Fruit fly (Drosophila melanogaster) whole organism, embryonic: ENCODE data around the gene Irbp18.

Source experiments
- B-H2 ChIP-seq: fragments of 200-800 bp; sonication (Bioruptor generic); optimal IDR thresholded peaks from 2 replicates; lab custom pipeline; 2018; ENCODE audit warnings: missing biosample characterization, mild to moderate bottlenecking, missing genetic modification characterization
- Bdp1 ChIP-seq: fragments of 200-800 bp; sonication (Bioruptor generic); optimal IDR thresholded peaks from 3 replicates; lab custom pipeline; 2016; ENCODE audit warnings: missing biosample characterization, missing genetic modification characterization
- Bteb2 ChIP-seq: fragments of 200-800 bp; sonication (Bioruptor generic); optimal IDR thresholded peaks from 2 replicates; lab custom pipeline; 2016; ENCODE audit warnings: missing biosample characterization, missing genetic modification characterization
- CG10543 ChIP-seq: fragments of 200-800 bp; sonication (Bioruptor generic); optimal IDR thresholded peaks from 3 replicates; lab custom pipeline; 2017; ENCODE audit warnings: missing biosample characterization, mild to moderate bottlenecking, missing genetic modification characterization, moderate library complexity
- CG10565 ChIP-seq: fragments of 200-800 bp; sonication (Bioruptor generic); optimal IDR thresholded peaks from 3 replicates; lab custom pipeline; 2016; ENCODE audit warnings: missing biosample characterization, mild to moderate bottlenecking, missing genetic modification characterization
- CG12071 ChIP-seq: fragments of 200-800 bp; sonication (Bioruptor generic); optimal IDR thresholded peaks from 3 replicates; lab custom pipeline; 2018; ENCODE audit warnings: missing biosample characterization, mild to moderate bottlenecking, missing genetic modification characterization
- CG12104 ChIP-seq: fragments of 200-800 bp; sonication (Bioruptor generic); optimal IDR thresholded peaks from 3 replicates; lab custom pipeline; 2016; ENCODE audit warnings: missing biosample characterization, missing genetic modification characterization
- CG1529 ChIP-seq: fragments of 200-800 bp; sonication (Bioruptor generic); optimal IDR thresholded peaks from 3 replicates; lab custom pipeline; 2018; ENCODE audit warnings: missing biosample characterization, missing genetic modification characterization
- CG1602 ChIP-seq: fragments of 200-800 bp; sonication (Bioruptor generic); optimal IDR thresholded peaks from 3 replicates; lab custom pipeline; 2016; ENCODE audit warnings: missing biosample characterization, missing genetic modification characterization
- CG31388 ChIP-seq: fragments of 200-800 bp; sonication (Bioruptor generic); optimal IDR thresholded peaks from 2 replicates; lab custom pipeline; 2016; ENCODE audit warnings: missing biosample characterization, missing genetic modification characterization
- CG3281 ChIP-seq: fragments of 200-800 bp; sonication (Bioruptor generic); optimal IDR thresholded peaks from 3 replicates; lab custom pipeline; 2017; ENCODE audit warnings: missing biosample characterization, mild to moderate bottlenecking, missing genetic modification characterization
- CG3838 ChIP-seq: fragments of 200-800 bp; sonication (Bioruptor generic); optimal IDR thresholded peaks from 3 replicates; lab custom pipeline; 2016; ENCODE audit warnings: missing biosample characterization, missing genetic modification characterization
- CG4820 ChIP-seq: fragments of 200-800 bp; sonication (Bioruptor generic); optimal IDR thresholded peaks from 3 replicates; lab custom pipeline; 2016; ENCODE audit warnings: missing biosample characterization, missing genetic modification characterization
- CG6765 ChIP-seq: fragments of 200-800 bp; sonication (Bioruptor generic); optimal IDR thresholded peaks from 3 replicates; lab custom pipeline; 2017; ENCODE audit warnings: missing biosample characterization, mild to moderate bottlenecking, missing genetic modification characterization
- CG7271 ChIP-seq: fragments of 200-800 bp; sonication (Bioruptor generic); optimal IDR thresholded peaks from 2 replicates; lab custom pipeline; 2018; ENCODE audit warnings: missing biosample characterization, mild to moderate bottlenecking, missing genetic modification characterization, moderate library complexity
- CG7745 ChIP-seq: fragments of 200-800 bp; sonication (Bioruptor generic); optimal IDR thresholded peaks from 2 replicates; lab custom pipeline; 2018; ENCODE audit warnings: missing biosample characterization, mild to moderate bottlenecking, missing genetic modification characterization, moderate library complexity
- CG7786 ChIP-seq: fragments of 200-800 bp; sonication (Bioruptor generic); optimal IDR thresholded peaks from 2 replicates; lab custom pipeline; 2016; ENCODE audit warnings: missing biosample characterization, missing genetic modification characterization
- CG7928 ChIP-seq: fragments of 200-800 bp; sonication (Bioruptor generic); optimal IDR thresholded peaks from 2 replicates; lab custom pipeline; 2017; ENCODE audit warnings: missing biosample characterization, mild to moderate bottlenecking, missing genetic modification characterization
- CG9876 ChIP-seq: fragments of 200-800 bp; sonication (Bioruptor generic); optimal IDR thresholded peaks from 2 replicates; lab custom pipeline; 2016; ENCODE audit warnings: missing biosample characterization, missing genetic modification characterization
- CG9932 ChIP-seq: fragments of 200-800 bp; sonication (Bioruptor generic); IDR thresholded peaks from 2 replicates; pipeline ENCODE4 v1.3.6; 2022; ENCODE audit warnings: missing biosample characterization, missing genetic modification characterization
- D19B ChIP-seq: fragments of 200-800 bp; sonication (Bioruptor generic); optimal IDR thresholded peaks from 2 replicates; lab custom pipeline; 2017; ENCODE audit warnings: missing biosample characterization, mild to moderate bottlenecking, missing genetic modification characterization
- Doc3 ChIP-seq: fragments of 200-800 bp; sonication (Bioruptor generic); IDR thresholded peaks from 3 replicates; pipeline ENCODE4 v1.3.6; 2022; ENCODE audit warnings: missing biosample characterization, missing genetic modification characterization; ENCODE audit not compliant: partially characterized antibody
- Dp ChIP-seq: fragments of 200-800 bp; sonication (Bioruptor generic); optimal IDR thresholded peaks from 2 replicates; lab custom pipeline; 2018; ENCODE audit warnings: missing biosample characterization, mild to moderate bottlenecking, missing genetic modification characterization, moderate library complexity
- Elba2 ChIP-seq: fragments of 200-800 bp; sonication (Bioruptor generic); optimal IDR thresholded peaks from 3 replicates; lab custom pipeline; 2016; ENCODE audit warnings: missing biosample characterization, missing genetic modification characterization
- Ets65A ChIP-seq: fragments of 200-800 bp; sonication (Bioruptor generic); peaks from one replicate; lab custom pipeline; 2016; ENCODE audit warnings: missing biosample characterization, missing genetic modification characterization
- H15 ChIP-seq: fragments of 200-800 bp; sonication (Bioruptor generic); IDR thresholded peaks from 3 replicates; pipeline ENCODE4 v1.3.6; 2022; ENCODE audit warnings: missing biosample characterization, missing genetic modification characterization
- Hr51 ChIP-seq, 2 experiments: fragments of 200-800 bp; sonication (Bioruptor generic); optimal IDR thresholded peaks; 2 replicates in 1 of 2; 3 replicates in 1 of 2; lab custom pipeline; 2016 to 2018; ENCODE audit warnings: missing biosample characterization in 2 of 2, missing genetic modification characterization in 2 of 2, mild to moderate bottlenecking in 1 of 2, moderate library complexity in 1 of 2
- MESR4 ChIP-seq: fragments of 200-800 bp; sonication (Bioruptor generic); optimal IDR thresholded peaks from 2 replicates; lab custom pipeline; 2018; ENCODE audit warnings: missing biosample characterization, mild to moderate bottlenecking, missing genetic modification characterization, moderate library complexity
- NK7.1 ChIP-seq: fragments of 200-800 bp; sonication (Bioruptor generic); optimal IDR thresholded peaks from 3 replicates; lab custom pipeline; 2016; ENCODE audit warnings: missing biosample characterization, missing genetic modification characterization
- Neu2 ChIP-seq: fragments of 200-800 bp; sonication (Bioruptor generic); optimal IDR thresholded peaks from 3 replicates; lab custom pipeline; 2016; ENCODE audit warnings: missing biosample characterization, missing genetic modification characterization, borderline replicate concordance
- Nf-YB ChIP-seq: fragments of 200-800 bp; sonication (Bioruptor generic); optimal IDR thresholded peaks from 3 replicates; lab custom pipeline; 2019; ENCODE audit warnings: missing biosample characterization, mild to moderate bottlenecking, missing genetic modification characterization, moderate library complexity
- Scr ChIP-seq: fragments of 200-800 bp; sonication (Bioruptor generic); IDR thresholded peaks from 2 replicates; pipeline ENCODE4 v1.3.6; 2022; ENCODE audit warnings: missing biosample characterization, missing genetic modification characterization; ENCODE audit not compliant: partially characterized antibody
- Xbp1 ChIP-seq: fragments of 200-800 bp; sonication (Bioruptor generic); optimal IDR thresholded peaks from 3 replicates; lab custom pipeline; 2016; ENCODE audit warnings: missing biosample characterization, mild to moderate bottlenecking, missing genetic modification characterization
- Xrp1 ChIP-seq: fragments of 200-800 bp; sonication (Bioruptor generic); IDR thresholded peaks from 2 replicates; pipeline ENCODE4 v1.3.6; 2022; ENCODE audit warnings: missing biosample characterization, missing genetic modification characterization
- cad ChIP-seq: fragments of >200 bp; optimal IDR thresholded peaks from 2 replicates; lab custom pipeline; 2017; ENCODE audit warnings: missing biosample characterization, missing genetic modification characterization
- caup ChIP-seq: fragments of 200-800 bp; sonication (Bioruptor generic); optimal IDR thresholded peaks from 3 replicates; lab custom pipeline; 2017; ENCODE audit warnings: missing biosample characterization, mild to moderate bottlenecking, missing genetic modification characterization, moderate library complexity; ENCODE audit not compliant: severe bottlenecking
- crp ChIP-seq, 2 experiments: fragments of 200-800 bp; sonication (Bioruptor generic); optimal IDR thresholded peaks; 2 replicates in 1 of 2; 3 replicates in 1 of 2; lab custom pipeline; 2017; ENCODE audit warnings: missing biosample characterization in 2 of 2, missing genetic modification characterization in 2 of 2, mild to moderate bottlenecking in 1 of 2, moderate library complexity in 1 of 2
- fd64A ChIP-seq: fragments of 200-800 bp; sonication (Bioruptor generic); optimal IDR thresholded peaks from 3 replicates; lab custom pipeline; 2018; ENCODE audit warnings: missing biosample characterization, mild to moderate bottlenecking, missing genetic modification characterization
- fd96Cb ChIP-seq: fragments of 200-800 bp; sonication (Bioruptor generic); optimal IDR thresholded peaks from 2 replicates; lab custom pipeline; 2018; ENCODE audit warnings: missing biosample characterization, mild to moderate bottlenecking, missing genetic modification characterization, moderate library complexity
- gcm ChIP-seq: fragments of 200-800 bp; sonication (Bioruptor generic); optimal IDR thresholded peaks from 2 replicates; lab custom pipeline; 2019; ENCODE audit warnings: missing biosample characterization, mild to moderate bottlenecking, missing genetic modification characterization, moderate library complexity
- h ChIP-seq: fragments of >200 bp; optimal IDR thresholded peaks from 2 replicates; lab custom pipeline; 2017
- ham ChIP-seq: fragments of 200-800 bp; sonication (Bioruptor generic); IDR thresholded peaks from 2 replicates; pipeline ENCODE4 v1.3.6; 2022; ENCODE audit warnings: missing biosample characterization, missing genetic modification characterization
- insv ChIP-seq, 2 experiments: fragments of 200-800 bp; sonication (Bioruptor generic); optimal IDR thresholded peaks; 3 replicates each; lab custom pipeline; 2016 to 2018; ENCODE audit warnings: missing biosample characterization in 2 of 2, missing genetic modification characterization in 2 of 2
- lola ChIP-seq, 3 experiments: fragments of >200 bp in 2 of 3; fragments of 200-800 bp in 1 of 3; sonication (Bioruptor generic) in 1 of 3; optimal IDR thresholded peaks; 2 replicates each; lab custom pipeline; 2017 to 2019; ENCODE audit warnings: missing biosample characterization in 3 of 3, missing genetic modification characterization in 3 of 3, mild to moderate bottlenecking in 1 of 3, moderate library complexity in 1 of 3
- nmo ChIP-seq: fragments of 200-800 bp; sonication (Bioruptor generic); optimal IDR thresholded peaks from 2 replicates; lab custom pipeline; 2018; ENCODE audit warnings: missing biosample characterization, mild to moderate bottlenecking, missing genetic modification characterization, moderate library complexity
- otp ChIP-seq: fragments of 200-800 bp; sonication (Bioruptor generic); IDR thresholded peaks from 3 replicates; pipeline ENCODE4, ENCODE4 v1.3.6; 2022; ENCODE audit warnings: missing biosample characterization, missing genetic modification characterization
- peb ChIP-seq: fragments of 200-800 bp; sonication (Bioruptor generic); IDR thresholded peaks from 2 replicates; pipeline ENCODE4 v1.3.6; 2022; ENCODE audit warnings: missing biosample characterization, missing genetic modification characterization
- scrt ChIP-seq: fragments of 200-800 bp; sonication (Bioruptor generic); optimal IDR thresholded peaks from 2 replicates; lab custom pipeline; 2018; ENCODE audit warnings: missing biosample characterization, mild to moderate bottlenecking, missing genetic modification characterization, moderate library complexity
- tin ChIP-seq: fragments of 200-800 bp; sonication (Bioruptor generic); optimal IDR thresholded peaks from 3 replicates; lab custom pipeline; 2016; ENCODE audit warnings: missing biosample characterization, missing genetic modification characterization
- twi ChIP-seq: fragments of 200-800 bp; optimal IDR thresholded peaks from 2 replicates; lab custom pipeline; 2019; ENCODE audit warnings: missing biosample characterization, mild to moderate bottlenecking, missing genetic modification characterization, moderate library complexity

The Irbp18 gene

dm6 chr3L:11047877-11048276 lies 50.1 kb downstream of the Irbp18 start (continued):
- peak; percentile 90 for TF ChIP-seq otp (GFP tag; lab: Robert Waterston, UW)
- no peak for TF ChIP-seq Bteb2
- peak; percentile 66 for TF ChIP-seq CG12071 (GFP tag; lab: Kevin White, UChicago)
- TF ChIP-seq Ets65A (GFP tag; lab: Kevin White, UChicago): peak; percentile 96
- peak; percentile 68 for TF ChIP-seq nmo (GFP tag; lab: Kevin White, UChicago)
- TF ChIP-seq CG10543 (GFP tag; lab: Kevin White, UChicago): peak; percentile 64
- peak; percentile 48 for TF ChIP-seq CG1529 (GFP tag; lab: Kevin White, UChicago)
- TF ChIP-seq CG9876 (GFP tag; lab: Kevin White, UChicago): peak; percentile 83
- no peak for TF ChIP-seq CG10565 (GFP tag; lab: Kevin White, UChicago)
- peak; percentile 62 for TF ChIP-seq CG1602
- TF ChIP-seq Neu2 (GFP tag; lab: Kevin White, UChicago): no peak
- peak; percentile 77 for TF ChIP-seq H15
- peak; percentile 65 for TF ChIP-seq CG7786 (GFP tag; lab: Kevin White, UChicago)
- TF ChIP-seq Elba2 (GFP tag; lab: Kevin White, UChicago): peak; percentile 80
- TF ChIP-seq Xrp1 (GFP tag; lab: Robert Waterston, UW): peak; percentile 73
- peak; percentile 1 for TF ChIP-seq D19B (GFP tag; lab: Kevin White, UChicago)
- peak in 1 of 2 experiments; percentile 14 for TF ChIP-seq crp (GFP tag; optimal IDR thresholded peaks at IDR 0.05; lab: Kevin White, UChicago)
- TF ChIP-seq twi (tag; lab: Kevin White, UChicago): peak; percentile 53
- TF ChIP-seq CG3838: peak; percentile 12
- no peak for TF ChIP-seq gcm (GFP tag; lab: Kevin White, UChicago)
- peak; percentile 58 for TF ChIP-seq CG4820 (GFP tag; lab: Kevin White, UChicago)
- peak; percentile 34 for TF ChIP-seq CG7271 (tag; lab: Kevin White, UChicago)
- TF ChIP-seq CG3281 (GFP tag; lab: Kevin White, UChicago): peak; percentile 7
- TF ChIP-seq tin: peak; percentile 83
- peak; percentile 8 to 91 for TF ChIP-seq insv (GFP tag; optimal IDR thresholded peaks at IDR 0.05; lab: Kevin White, UChicago)
- peak; percentile 53 for TF ChIP-seq NK7.1
- TF ChIP-seq B-H2 (GFP tag; lab: Kevin White, UChicago): peak; percentile 71
- no peak for TF ChIP-seq Nf-YB (GFP tag; lab: Kevin White, UChicago)
- no peak for TF ChIP-seq CG7928 (GFP tag; lab: Kevin White, UChicago)
- no peak; the same call in 1 of the 2 replicates for TF ChIP-seq peb
- no peak for TF ChIP-seq CG7745 (tag; lab: Kevin White, UChicago)
- TF ChIP-seq caup (GFP tag; lab: Kevin White, UChicago): peak; percentile 78
- TF ChIP-seq fd96Cb (tag; lab: Kevin White, UChicago): peak; percentile 55
- TF ChIP-seq CG9932 (GFP tag; lab: Robert Waterston, UW): peak; percentile 84
- peak; percentile 47 to 54 for TF ChIP-seq Hr51 (GFP tag; optimal IDR thresholded peaks at IDR 0.05; lab: Kevin White, UChicago)
- TF ChIP-seq cad (GFP tag; lab: Kevin White, UChicago): no peak
- TF ChIP-seq Dp (GFP tag; lab: Kevin White, UChicago): peak; percentile 17
- peak; percentile 89 for TF ChIP-seq Xbp1
- TF ChIP-seq scrt: peak; percentile 4
- TF ChIP-seq MESR4: no peak
- TF ChIP-seq CG31388: peak; percentile 35
- peak; percentile 57 for TF ChIP-seq CG12104 (GFP tag; lab: Kevin White, UChicago)
- TF ChIP-seq ham (GFP tag; lab: Robert Waterston, UW): no peak
- TF ChIP-seq fd64A (GFP tag; lab: Kevin White, UChicago): peak; percentile 59
- TF ChIP-seq h (lab: Kevin White, UChicago): no peak
- TF ChIP-seq Doc3 (GFP tag; lab: Robert Waterston, UW): no peak
- peak; percentile 42 for TF ChIP-seq CG6765 (GFP tag; lab: Kevin White, UChicago)
- peak; percentile 70 for TF ChIP-seq Bdp1 (GFP tag; lab: Kevin White, UChicago)
- TF ChIP-seq Scr: no peak
- peak in 1 of 3 experiments; percentile 39 for TF ChIP-seq lola (GFP tag; optimal IDR thresholded peaks at IDR 0.05; lab: Kevin White, UChicago)
